Fruit fly (Drosophila melanogaster): Measurements from ENCODE around the gene Etfb.

The Etfb gene

DNA sequence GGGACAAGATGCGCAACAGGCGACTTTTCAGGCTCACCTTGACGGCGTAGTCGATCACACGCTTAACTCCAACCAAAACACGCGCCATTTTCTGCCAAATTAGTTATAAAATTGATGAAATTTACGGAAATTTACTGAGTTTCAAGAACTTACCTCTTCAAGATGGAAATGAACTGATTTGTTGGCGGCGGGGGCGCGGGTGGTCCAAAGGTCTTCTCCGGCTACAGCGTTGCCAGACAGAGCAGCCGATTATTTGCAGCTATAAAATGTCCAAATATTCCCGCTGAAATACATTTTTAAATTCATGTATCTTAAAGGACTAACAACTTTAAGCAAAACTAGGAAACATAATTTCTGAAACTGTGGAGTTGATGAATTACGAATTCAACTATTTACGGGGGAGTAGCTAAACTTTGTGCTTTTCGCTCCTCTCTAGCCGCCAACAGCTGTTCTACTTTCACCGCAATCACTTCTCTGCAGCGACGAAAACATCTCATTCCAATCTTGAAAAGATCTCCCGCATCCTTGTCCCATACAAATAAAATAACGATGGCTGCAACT lies at the start of gene Etfb, which contains the start of gene CG7789:
Etfb (minus strand) TSS at position 193 of the 561 bp plus-strand sequence.
CG7789 (plus strand) TSS at position 444 of the 561 bp plus-strand sequence.
- TF ChIP-seq CG9705 (GFP tag; optimal IDR thresholded peaks at IDR 0.05) (peak; percentile 64), sv (GFP tag; optimal IDR thresholded peaks at IDR 0.05) (peak; percentile 51), Hr83 (GFP tag; optimal IDR thresholded peaks at IDR 0.05; ENCODE audit: poor library complexity, severe bottlenecking) (peak; percentile 52), foxo (GFP tag; optimal IDR thresholded peaks at IDR 0.05) (peak in 1 of 2 experiments; percentile 91), psq (GFP tag; optimal IDR thresholded peaks at IDR 0.05) (peak; percentile 77), HLH106 (tag; optimal IDR thresholded peaks at IDR 0.05) (peak; percentile 84), OdsH (GFP tag; optimal IDR thresholded peaks at IDR 0.05) (peak; percentile 80), fru (GFP tag; optimal IDR thresholded peaks at IDR 0.05) (peak; percentile 80), Sp1 (GFP tag; optimal IDR thresholded peaks at IDR 0.05) (peak; percentile 83), ey (GFP tag; optimal IDR thresholded peaks at IDR 0.05) (peak; percentile 84), usp (GFP tag; optimal IDR thresholded peaks at IDR 0.05) (no peak), Rel (GFP tag; optimal IDR thresholded peaks at IDR 0.05) (no peak), Rel (tag; optimal IDR thresholded peaks at IDR 0.05) (peak; percentile 58), rgr (GFP tag; optimal IDR thresholded peaks at IDR 0.05) (peak; percentile 88), jim (GFP tag; optimal IDR thresholded peaks at IDR 0.05) (no peak), Vsx2 (GFP tag; optimal IDR thresholded peaks at IDR 0.05; ENCODE audit: partially characterized antibody) (no peak), lola (GFP tag; optimal IDR thresholded peaks at IDR 0.05) (no peak), Myc (optimal IDR thresholded peaks at IDR 0.05) (peak; percentile 81), h (GFP tag; optimal IDR thresholded peaks at IDR 0.05) (peak; percentile 86), Abd-B (GFP tag; optimal IDR thresholded peaks at IDR 0.05) (no peak)

DNA sequence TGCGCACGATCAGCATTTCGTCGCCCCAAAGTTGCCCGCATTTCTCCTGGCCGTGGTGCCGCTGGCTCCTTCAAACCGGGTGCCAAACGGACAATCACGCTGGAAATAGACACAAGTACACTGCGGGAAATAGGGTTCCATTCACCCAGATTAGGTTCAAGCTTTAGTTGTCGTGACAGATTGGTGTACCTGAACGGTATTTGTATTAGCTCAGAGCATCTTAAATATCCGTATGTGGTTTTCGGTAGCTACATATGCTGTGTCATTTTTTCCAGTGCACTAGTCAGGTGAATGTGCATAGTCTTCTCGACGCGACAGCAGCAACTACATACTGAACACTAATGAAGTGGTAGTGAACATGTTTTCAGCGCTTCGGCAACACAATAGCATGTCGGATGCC lies 44.4 kb upstream of the Etfb start:
- TF ChIP-seq dl (GFP tag; optimal IDR thresholded peaks at IDR 0.05; ENCODE audit: insufficient read depth in 1 of 2, partially characterized antibody in 2 of 2) = no peak
- TF ChIP-seq CG32264 (GFP tag; optimal IDR thresholded peaks at IDR 0.05) = no peak
- TF ChIP-seq Sp1 (GFP tag; optimal IDR thresholded peaks at IDR 0.05) = no peak
- no peak for TF ChIP-seq HLH106 (tag; optimal IDR thresholded peaks at IDR 0.05)
- no peak for TF ChIP-seq N (GFP tag; optimal IDR thresholded peaks at IDR 0.05)
- no peak for TF ChIP-seq jim (GFP tag; optimal IDR thresholded peaks at IDR 0.05)
- TF ChIP-seq fru (GFP tag; optimal IDR thresholded peaks at IDR 0.05) = no peak
- TF ChIP-seq Jra (GFP tag; optimal IDR thresholded peaks at IDR 0.05) = no peak
- no peak for TF ChIP-seq Rel (GFP tag; optimal IDR thresholded peaks at IDR 0.05)
- TF ChIP-seq Rel (tag; optimal IDR thresholded peaks at IDR 0.05) = no peak
- no peak for TF ChIP-seq woc (GFP tag; optimal IDR thresholded peaks at IDR 0.05)
- no peak for TF ChIP-seq br (GFP tag; optimal IDR thresholded peaks at IDR 0.05)
- no peak for TF ChIP-seq Hr83 (GFP tag; optimal IDR thresholded peaks at IDR 0.05; ENCODE audit: poor library complexity, severe bottlenecking)
- no peak for TF ChIP-seq h (GFP tag; optimal IDR thresholded peaks at IDR 0.05)
- TF ChIP-seq CrebA (GFP tag; optimal IDR thresholded peaks at IDR 0.05; ENCODE audit: borderline replicate concordance) = no peak
- no peak for TF ChIP-seq tai (GFP tag; optimal IDR thresholded peaks at IDR 0.05)
- no peak for TF ChIP-seq ey (GFP tag; optimal IDR thresholded peaks at IDR 0.05)

DNA sequence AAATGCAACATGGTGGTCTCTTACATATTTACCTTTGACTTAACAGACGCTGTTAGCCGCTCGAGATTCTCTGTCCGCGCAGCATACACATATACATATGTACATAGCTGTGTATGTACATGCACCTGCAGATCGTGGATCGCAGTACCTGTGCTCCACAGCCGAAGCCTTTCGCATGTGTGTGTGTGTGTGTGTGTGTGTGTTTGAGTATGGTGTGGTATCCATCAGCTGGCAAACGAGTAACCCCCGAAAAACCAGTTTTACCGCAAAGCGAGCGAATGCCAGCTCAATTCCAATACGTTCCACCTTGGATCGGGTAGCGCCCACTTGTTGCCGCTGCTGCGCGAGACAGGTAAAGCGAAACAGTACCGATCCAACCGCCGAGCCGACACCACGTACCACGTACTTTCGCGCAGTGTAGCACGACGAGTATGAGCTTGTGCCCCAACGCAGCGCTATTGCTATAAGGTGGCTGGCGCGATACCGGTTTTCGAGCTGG lies 38.6 kb upstream of the Etfb start, which contains the start of gene Cad99C:
Cad99C (plus strand) TSS at position 365 of the 499 bp plus-strand sequence.
- TF ChIP-seq Hr78 (GFP tag; optimal IDR thresholded peaks at IDR 0.05) (no peak), Hr83 (GFP tag; optimal IDR thresholded peaks at IDR 0.05; ENCODE audit: poor library complexity, severe bottlenecking) (peak; percentile 45), sage (GFP tag; optimal IDR thresholded peaks at IDR 0.05) (no peak), h (GFP tag; optimal IDR thresholded peaks at IDR 0.05) (peak; percentile 46), Jra (GFP tag; optimal IDR thresholded peaks at IDR 0.05) (peak; percentile 20), psq (GFP tag; optimal IDR thresholded peaks at IDR 0.05) (no peak), Rel (GFP tag; optimal IDR thresholded peaks at IDR 0.05) (no peak), Rel (tag; optimal IDR thresholded peaks at IDR 0.05) (peak; percentile 37), Myc (optimal IDR thresholded peaks at IDR 0.05) (no peak), brk (GFP tag; optimal IDR thresholded peaks at IDR 0.05) (peak; percentile 50), jim (GFP tag; optimal IDR thresholded peaks at IDR 0.05) (no peak), dmrt93B (GFP tag; optimal IDR thresholded peaks at IDR 0.05) (no peak), Mio (GFP tag; optimal IDR thresholded peaks at IDR 0.05) (no peak), CG32264 (GFP tag; optimal IDR thresholded peaks at IDR 0.05) (no peak), pan (optimal IDR thresholded peaks at IDR 0.05) (no peak), GATAd (GFP tag; optimal IDR thresholded peaks at IDR 0.05) (no peak), Dfd (GFP tag; optimal IDR thresholded peaks at IDR 0.05) (no peak), tai (GFP tag; optimal IDR thresholded peaks at IDR 0.05) (no peak), rgr (GFP tag; optimal IDR thresholded peaks at IDR 0.05) (no peak), ey (GFP tag; optimal IDR thresholded peaks at IDR 0.05) (no peak), foxo (GFP tag; optimal IDR thresholded peaks at IDR 0.05) (no peak), Hnf4 (GFP tag; optimal IDR thresholded peaks at IDR 0.05) (no peak), dl (GFP tag; optimal IDR thresholded peaks at IDR 0.05; ENCODE audit: insufficient read depth in 1 of 2, partially characterized antibody in 2 of 2) (peak; percentile 44 to 61), CrebA (GFP tag; optimal IDR thresholded peaks at IDR 0.05; ENCODE audit: borderline replicate concordance) (no peak), Vsx2 (GFP tag; optimal IDR thresholded peaks at IDR 0.05; ENCODE audit: partially characterized antibody) (peak; percentile 90), woc (GFP tag; optimal IDR thresholded peaks at IDR 0.05) (no peak), CG9705 (GFP tag; optimal IDR thresholded peaks at IDR 0.05) (no peak), dsf (GFP tag; optimal IDR thresholded peaks at IDR 0.05; ENCODE audit: borderline replicate concordance) (no peak), N (GFP tag; optimal IDR thresholded peaks at IDR 0.05) (no peak), sv (GFP tag; optimal IDR thresholded peaks at IDR 0.05) (no peak), br (GFP tag; optimal IDR thresholded peaks at IDR 0.05) (peak; percentile 34), HLH106 (tag; optimal IDR thresholded peaks at IDR 0.05) (no peak), Dif (GFP tag; optimal IDR thresholded peaks at IDR 0.05; ENCODE audit: partially characterized antibody) (peak; percentile 77), fru (GFP tag; optimal IDR thresholded peaks at IDR 0.05) (peak; percentile 44), usp (GFP tag; optimal IDR thresholded peaks at IDR 0.05) (no peak), OdsH (GFP tag; optimal IDR thresholded peaks at IDR 0.05) (peak; percentile 25), lola (GFP tag; optimal IDR thresholded peaks at IDR 0.05) (no peak), Sp1 (GFP tag; optimal IDR thresholded peaks at IDR 0.05) (no peak), Abd-B (GFP tag; optimal IDR thresholded peaks at IDR 0.05) (no peak)

All from whole organism, wandering third instar larva.